Worm (Caenorhabditis elegans) whole organism, young adult: ENCODE data around the gene ZK643.5.

Source experiments
- B0035.1 ChIP-seq: sonication (generic microtip); optimal IDR thresholded peaks from 2 replicates; lab custom pipeline; 2016; ENCODE audit warnings: missing genetic modification characterization, mild to moderate bottlenecking, missing compliant biosample characterization, missing genotype, missing genetic modification reagents
- F10E7.11 ChIP-seq: sonication (generic microtip); optimal IDR thresholded peaks from 2 replicates; lab custom pipeline; 2017; ENCODE audit warnings: mild to moderate bottlenecking, missing genetic modification characterization, moderate library complexity, missing compliant biosample characterization
- F22D6.2 ChIP-seq: sonication (generic microtip); optimal IDR thresholded peaks from 2 replicates; lab custom pipeline; 2016; ENCODE audit warnings: mild to moderate bottlenecking, missing genetic modification characterization, missing compliant biosample characterization
- F23B12.7 ChIP-seq: sonication (generic microtip); optimal IDR thresholded peaks from 2 replicates; lab custom pipeline; 2017; ENCODE audit warnings: missing genetic modification characterization, mild to moderate bottlenecking, missing compliant biosample characterization, antibody characterized with exemption, moderate library complexity; ENCODE audit not compliant: insufficient read depth
- F52B5.7 ChIP-seq: sonication (generic microtip); optimal IDR thresholded peaks from 2 replicates; lab custom pipeline; 2016; ENCODE audit warnings: mild to moderate bottlenecking, missing genetic modification characterization, missing compliant biosample characterization
- F55B11.4 ChIP-seq: sonication (generic microtip); optimal IDR thresholded peaks from 2 replicates; lab custom pipeline; 2016; ENCODE audit warnings: missing compliant biosample characterization, missing genetic modification characterization, borderline replicate concordance; ENCODE audit not compliant: insufficient read depth
- T07F8.4 ChIP-seq: sonication (generic microtip); optimal IDR thresholded peaks from 2 replicates; lab custom pipeline; 2016; ENCODE audit warnings: mild to moderate bottlenecking, missing genetic modification characterization, moderate library complexity, missing compliant biosample characterization
- Y53G8AR.9 ChIP-seq: fragments of 200-800 bp; sonication (Bioruptor generic); conservative IDR thresholded peaks from 2 replicates; pipeline ENCODE4 v1.3.6; 2022; ENCODE audit warnings: missing genetic modification reagents, missing genetic modification characterization, missing compliant biosample characterization
- Y79H2A.3 ChIP-seq: fragments of 200-800 bp; sonication (Bioruptor generic); conservative IDR thresholded peaks from 2 replicates; pipeline ENCODE4 v1.3.6; 2022; ENCODE audit warnings: missing genetic modification reagents, missing genetic modification characterization, missing compliant biosample characterization
- ZK185.1 ChIP-seq: sonication (generic microtip); optimal IDR thresholded peaks from 2 replicates; lab custom pipeline; 2016; ENCODE audit warnings: mild to moderate bottlenecking, missing genetic modification characterization, missing compliant biosample characterization; ENCODE audit not compliant: poor library complexity, severe bottlenecking
- ama-1 ChIP-seq, 3 experiments: fragments of 150-350 bp in 1 of 3; sonication (generic microtip) in 2 of 3; optimal IDR thresholded peaks; 2 replicates each; lab custom pipeline; 2014 to 2018; ENCODE audit warnings: missing biosample characterization in 2 of 3, missing genetic modification characterization in 2 of 3, missing genetic modification reagents in 2 of 3
- aptf-3 ChIP-seq: fragments of 200-800 bp; sonication (Bioruptor generic); IDR thresholded peaks from 2 replicates; pipeline ENCODE4 v1.3.6; 2022; ENCODE audit warnings: missing genetic modification characterization, missing compliant biosample characterization
- atf-7 ChIP-seq: sonication (generic microtip); optimal IDR thresholded peaks from 2 replicates; lab custom pipeline; 2017; ENCODE audit warnings: mild to moderate bottlenecking, missing genetic modification characterization, missing compliant biosample characterization
- athp-1 ChIP-seq: sonication (generic microtip); optimal IDR thresholded peaks from 2 replicates; lab custom pipeline; 2017; ENCODE audit warnings: mild to moderate bottlenecking, missing genetic modification characterization, missing compliant biosample characterization
- ceh-79 ChIP-seq: sonication (generic microtip); optimal IDR thresholded peaks from 2 replicates; lab custom pipeline; 2017; ENCODE audit warnings: mild to moderate bottlenecking, missing genetic modification characterization, missing compliant biosample characterization
- ceh-91 ChIP-seq: fragments of 200-800 bp; sonication (Bioruptor generic); IDR thresholded peaks from 2 replicates; pipeline ENCODE4 v1.3.6; 2022; ENCODE audit warnings: missing genetic modification reagents, missing genetic modification characterization, missing compliant biosample characterization
- die-1 ChIP-seq: sonication (generic microtip); optimal IDR thresholded peaks from 2 replicates; lab custom pipeline; 2016; ENCODE audit warnings: missing genotype, mild to moderate bottlenecking, missing genetic modification characterization, missing compliant biosample characterization
- ets-4 ChIP-seq: fragments of 200-800 bp; sonication (Bioruptor generic); optimal IDR thresholded peaks from 2 replicates; lab custom pipeline; 2018; ENCODE audit warnings: mild to moderate bottlenecking, missing genetic modification characterization, missing compliant biosample characterization
- fkh-3 ChIP-seq: sonication (generic microtip); optimal IDR thresholded peaks from 2 replicates; lab custom pipeline; 2016; ENCODE audit warnings: mild to moderate bottlenecking, missing genetic modification characterization, missing compliant biosample characterization
- hlh-12 ChIP-seq: sonication (generic microtip); optimal IDR thresholded peaks from 2 replicates; lab custom pipeline; 2016; ENCODE audit warnings: missing genetic modification characterization, missing compliant biosample characterization
- hrde-1 ChIP-seq: sonication (generic microtip); optimal IDR thresholded peaks from 2 replicates; lab custom pipeline; 2016; ENCODE audit warnings: missing genetic modification characterization, mild to moderate bottlenecking, missing compliant biosample characterization, moderate library complexity, missing genotype, missing genetic modification reagents, borderline replicate concordance
- lag-1 ChIP-seq: fragments of 200-800 bp; sonication (Bioruptor generic); IDR thresholded peaks from 2 replicates; pipeline ENCODE4 v1.3.6; 2022; ENCODE audit warnings: missing genetic modification reagents, missing genetic modification characterization, missing compliant biosample characterization
- let-526 ChIP-seq: fragments of 200-800 bp; sonication (Bioruptor generic); IDR thresholded peaks from 2 replicates; pipeline ENCODE4 v1.3.6; 2022; ENCODE audit warnings: missing genetic modification reagents, missing genetic modification characterization, missing compliant biosample characterization
- let-607 ChIP-seq, 2 experiments: fragments of 200-800 bp in 1 of 2; sonication (Bioruptor generic) in 1 of 2; sonication (generic microtip) in 1 of 2; optimal IDR thresholded peaks; 2 replicates each; lab custom pipeline; 2016 to 2018; ENCODE audit warnings: mild to moderate bottlenecking in 2 of 2, missing compliant biosample characterization in 2 of 2, missing genetic modification characterization in 2 of 2, moderate library complexity in 2 of 2, missing genotype in 1 of 2
- lin-40 ChIP-seq: sonication (generic microtip); optimal IDR thresholded peaks from 2 replicates; lab custom pipeline; 2016; ENCODE audit warnings: missing genetic modification characterization, mild to moderate bottlenecking, missing compliant biosample characterization, missing genotype, missing genetic modification reagents
- lsy-27 ChIP-seq: sonication (generic microtip); optimal IDR thresholded peaks from 2 replicates; lab custom pipeline; 2017; ENCODE audit warnings: missing genetic modification characterization, mild to moderate bottlenecking, missing compliant biosample characterization, antibody characterized with exemption, missing genotype, borderline replicate concordance; ENCODE audit not compliant: insufficient read depth
- madf-10 ChIP-seq: sonication (generic microtip); optimal IDR thresholded peaks from 2 replicates; lab custom pipeline; 2016; ENCODE audit warnings: mild to moderate bottlenecking, missing genetic modification characterization, missing compliant biosample characterization
- madf-8 ChIP-seq: fragments of 200-800 bp; sonication (Bioruptor generic); conservative IDR thresholded peaks from 2 replicates; pipeline ENCODE4 v1.3.6; 2022; ENCODE audit warnings: missing genetic modification reagents, missing genetic modification characterization, missing compliant biosample characterization
- mcd-1 ChIP-seq: fragments of 200-800 bp; sonication (Bioruptor generic); IDR thresholded peaks from 2 replicates; pipeline ENCODE4 v1.3.6; 2022; ENCODE audit warnings: missing genetic modification reagents, missing genetic modification characterization, missing compliant biosample characterization
- mxl-1 ChIP-seq: sonication (generic microtip); optimal IDR thresholded peaks from 2 replicates; lab custom pipeline; 2016; ENCODE audit warnings: missing genetic modification characterization, missing compliant biosample characterization
- nfya-1 ChIP-seq: sonication (generic microtip); optimal IDR thresholded peaks from 2 replicates; lab custom pipeline; 2017; ENCODE audit warnings: antibody characterized with exemption, missing compliant biosample characterization, missing genetic modification characterization, borderline replicate concordance; ENCODE audit not compliant: insufficient read depth
- nfyb-1 ChIP-seq: fragments of 200-800 bp; sonication (Bioruptor generic); IDR thresholded peaks from 2 replicates; pipeline ENCODE4 v1.3.6; 2022; ENCODE audit warnings: missing genetic modification reagents, missing genetic modification characterization, missing compliant biosample characterization
- nhr-27 ChIP-seq: fragments of 200-800 bp; sonication (Bioruptor generic); optimal IDR thresholded peaks from 2 replicates; lab custom pipeline; 2018; ENCODE audit warnings: mild to moderate bottlenecking, missing genetic modification characterization, moderate library complexity, missing compliant biosample characterization
- nhr-90 ChIP-seq: sonication (generic microtip); optimal IDR thresholded peaks from 2 replicates; lab custom pipeline; 2016; ENCODE audit warnings: missing genotype, mild to moderate bottlenecking, missing genetic modification characterization, missing compliant biosample characterization
- rcor-1 ChIP-seq: fragments of 200-800 bp; sonication (Bioruptor generic); IDR thresholded peaks from 2 replicates; pipeline ENCODE4 v1.3.6; 2022; ENCODE audit warnings: missing genetic modification reagents, missing genetic modification characterization, missing compliant biosample characterization
- rpc-1 ChIP-seq, 2 experiments: fragments of 150-350 bp in 1 of 2; sonication (generic microtip) in 1 of 2; optimal IDR thresholded peaks; 2 replicates each; lab custom pipeline; 2014 to 2018; ENCODE audit warnings: missing biosample characterization in 1 of 2, missing genetic modification characterization in 1 of 2, missing genetic modification reagents in 1 of 2, missing genotype in 1 of 2
- sdz-38 ChIP-seq: sonication (generic microtip); optimal IDR thresholded peaks from 2 replicates; lab custom pipeline; 2016; ENCODE audit warnings: missing genotype, missing genetic modification characterization, missing compliant biosample characterization
- snpc-1.3 ChIP-seq: sonication (generic microtip); optimal IDR thresholded peaks from 2 replicates; lab custom pipeline; 2017; ENCODE audit warnings: missing genetic modification characterization, mild to moderate bottlenecking, missing compliant biosample characterization, antibody characterized with exemption, moderate library complexity, missing genotype, missing genetic modification reagents; ENCODE audit not compliant: insufficient read depth
- snpc-3.4 ChIP-seq: sonication (generic microtip); optimal IDR thresholded peaks from 2 replicates; lab custom pipeline; 2017; ENCODE audit warnings: missing genetic modification characterization, mild to moderate bottlenecking, missing compliant biosample characterization, antibody characterized with exemption, moderate library complexity, missing genotype, missing genetic modification reagents
- tbp1 ChIP-seq: fragments of 200-800 bp; sonication (Bioruptor generic); optimal IDR thresholded peaks from 2 replicates; lab custom pipeline; 2018; ENCODE audit warnings: mild to moderate bottlenecking, missing genetic modification characterization, missing compliant biosample characterization
- tbx-9 ChIP-seq: sonication (generic microtip); optimal IDR thresholded peaks from 2 replicates; lab custom pipeline; 2016; ENCODE audit warnings: borderline replicate concordance, missing genetic modification characterization, inconsistent platforms, missing compliant biosample characterization
- zim-3 ChIP-seq: sonication (generic microtip); optimal IDR thresholded peaks from 2 replicates; lab custom pipeline; 2017; ENCODE audit warnings: mild to moderate bottlenecking, missing genetic modification characterization, moderate library complexity, missing compliant biosample characterization
- ztf-22 ChIP-seq: fragments of 200-800 bp; sonication (Bioruptor generic); optimal IDR thresholded peaks from 2 replicates; lab custom pipeline; 2018; ENCODE audit warnings: mild to moderate bottlenecking, missing genetic modification characterization, moderate library complexity, missing compliant biosample characterization
- ztf-26 ChIP-seq: sonication (generic microtip); optimal IDR thresholded peaks from 2 replicates; lab custom pipeline; 2017; ENCODE audit warnings: missing genetic modification characterization, missing compliant biosample characterization
- ztf-3 ChIP-seq: fragments of 200-800 bp; sonication (Bioruptor generic); optimal IDR thresholded peaks from 2 replicates; lab custom pipeline; 2018; ENCODE audit warnings: mild to moderate bottlenecking, missing genetic modification characterization, missing compliant biosample characterization

The ZK643.5 gene

DNA sequence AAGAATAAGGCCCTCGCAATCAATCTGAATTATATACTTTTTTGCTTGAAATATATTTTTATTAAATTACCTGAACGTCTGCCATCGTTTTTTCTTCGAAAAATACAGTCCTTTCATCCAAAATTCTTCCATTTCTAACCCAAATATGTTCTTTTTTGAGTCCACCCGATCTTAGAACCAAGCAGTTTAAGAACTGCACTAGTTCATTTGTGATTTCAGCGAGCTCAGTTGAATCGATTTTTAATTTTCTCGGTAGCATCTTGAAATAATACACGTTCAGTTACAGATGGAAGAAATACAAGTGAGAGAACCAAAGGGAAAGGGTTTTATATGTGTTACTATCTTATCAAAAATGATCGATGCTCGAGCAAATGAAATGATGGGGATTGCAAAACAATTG, 43.5 kb upstream of the ZK643.5 start, which contains the start of gene F59B2.3:
F59B2.3 (minus strand) TSS at position 259 of the 400 bp plus-strand sequence.
- TF ChIP-seq F52B5.7 (tag; lab: Kevin White, UChicago) (no peak), nhr-90 (tag; lab: Kevin White, UChicago) (no peak), ceh-79 (no peak), nhr-27 (tag; lab: Kevin White, UChicago) (no peak), F10E7.11 (tag; lab: Kevin White, UChicago) (no peak), rcor-1 (GFP tag; lab: Robert Waterston, UW) (no peak), lag-1 (GFP tag; lab: Robert Waterston, UW) (no peak), ztf-26 (tag; lab: Kevin White, UChicago) (no peak), lsy-27 (tag; lab: Kevin White, UChicago) (no peak), ztf-3 (GFP tag; lab: Kevin White, UChicago) (no peak), lin-40 (tag; lab: Kevin White, UChicago) (no peak), die-1 (tag; lab: Kevin White, UChicago) (no peak), ets-4 (GFP tag; lab: Kevin White, UChicago) (no peak), nfyb-1 (GFP tag; lab: Robert Waterston, UW) (no peak), nfya-1 (tag; lab: Kevin White, UChicago) (no peak), let-607 (tag; optimal IDR thresholded peaks at IDR 0.05; lab: Kevin White, UChicago) (no peak), snpc-1.3 (no peak), ceh-91 (GFP tag; lab: Robert Waterston, UW) (no peak), hrde-1 (tag; lab: Kevin White, UChicago) (peak; percentile 3), sdz-38 (tag; lab: Kevin White, UChicago) (no peak), B0035.1 (tag; lab: Kevin White, UChicago) (no peak), atf-7 (peak; percentile 9), fkh-3 (tag; lab: Kevin White, UChicago) (no peak), F22D6.2 (tag; lab: Kevin White, UChicago) (no peak), ZK185.1 (tag; lab: Kevin White, UChicago) (no peak), rpc-1 (optimal IDR thresholded peaks at IDR 0.05; lab: Kevin White, UChicago) (no peak), rpc-1 (tag; optimal IDR thresholded peaks at IDR 0.05; lab: Kevin White, UChicago) (no peak), ama-1 (optimal IDR thresholded peaks at IDR 0.05; lab: Kevin White, UChicago) (no peak), ama-1 (GFP tag; optimal IDR thresholded peaks at IDR 0.05; lab: Kevin White, UChicago) (no peak), zim-3 (tag; lab: Kevin White, UChicago) (no peak), T07F8.4 (tag; lab: Kevin White, UChicago) (no peak), hlh-12 (tag; lab: Kevin White, UChicago) (no peak), F23B12.7 (tag; lab: Kevin White, UChicago) (no peak), mxl-1 (no peak), Y53G8AR.9 (no peak), aptf-3 (GFP tag; lab: Robert Waterston, UW) (no peak), athp-1 (tag; lab: Kevin White, UChicago) (peak; percentile 11), let-526 (GFP tag; lab: Robert Waterston, UW) (no peak), F55B11.4 (tag; lab: Kevin White, UChicago) (no peak), madf-10 (tag; lab: Kevin White, UChicago) (no peak), mcd-1 (GFP tag; lab: Robert Waterston, UW) (no peak), snpc-3.4 (tag; lab: Kevin White, UChicago) (peak; percentile 26), Y79H2A.3 (GFP tag; lab: Robert Waterston, UW) (no peak), tbp1 (peak; percentile 3), madf-8 (GFP tag; lab: Robert Waterston, UW) (no peak), tbx-9 (tag; lab: Kevin White, UChicago) (no peak), ztf-22 (GFP tag; lab: Kevin White, UChicago) (no peak)
- TF ChIP-seq, all 124 proteins: peak for 5
